Worm (Caenorhabditis elegans) whole organism, L4 larva: ENCODE results near the gene srx-7.

ENCODE experiments used
- F10B5.3 ChIP-seq: sonication (generic microtip); optimal IDR thresholded peaks from 2 replicates; lab custom pipeline; 2016; ENCODE audit warnings: mild to moderate bottlenecking, missing genetic modification characterization, missing compliant biosample characterization
- F44E2.7 ChIP-seq: fragments of 200-800 bp; sonication (Bioruptor generic); IDR thresholded peaks from 2 replicates; pipeline ENCODE4 v2.1.2; 2022; ENCODE audit warnings: missing genetic modification characterization, missing compliant biosample characterization
- F49E8.2 ChIP-seq: sonication (generic microtip); optimal IDR thresholded peaks from 2 replicates; lab custom pipeline; 2016; ENCODE audit warnings: missing compliant biosample characterization, mild to moderate bottlenecking, missing genetic modification characterization, borderline replicate concordance
- Y5F2A.4 ChIP-seq: fragments of 200-800 bp; sonication (Bioruptor generic); optimal IDR thresholded peaks from 2 replicates; lab custom pipeline; 2018; ENCODE audit warnings: mild to moderate bottlenecking, missing genetic modification characterization, missing compliant biosample characterization
- Y75B8A.6 ChIP-seq: fragments of 200-800 bp; sonication (Bioruptor generic); IDR thresholded peaks from 2 replicates; pipeline ENCODE4 v1.3.6; 2022; ENCODE audit warnings: missing genetic modification reagents, missing genetic modification characterization, missing compliant biosample characterization
- ZK337.2 ChIP-seq: fragments of 200-800 bp; sonication (Bioruptor generic); IDR thresholded peaks from 2 replicates; pipeline ENCODE4 v1.3.6; 2022; ENCODE audit warnings: missing genetic modification reagents, missing genetic modification characterization, missing compliant biosample characterization
- ZK546.5 ChIP-seq, 2 experiments: sonication (generic microtip); optimal IDR thresholded peaks; 2 replicates each; lab custom pipeline; 2017; ENCODE audit warnings: missing biosample characterization in 2 of 2, missing genetic modification characterization in 2 of 2
- aha-1 ChIP-seq: fragments of 150-350 bp; peaks from one replicate; lab custom pipeline; 2014; ENCODE audit warnings: missing biosample characterization, missing genetic modification characterization
- aly-2 ChIP-seq: sonication (generic microtip); optimal IDR thresholded peaks from 2 replicates; lab custom pipeline; 2018; ENCODE audit warnings: missing biosample characterization, missing genetic modification characterization
- attf-4 ChIP-seq: sonication (generic microtip); optimal IDR thresholded peaks from 3 replicates; lab custom pipeline; 2017; ENCODE audit warnings: missing biosample characterization, missing genetic modification characterization
- ceh-20 ChIP-seq: fragments of 200-800 bp; sonication (Bioruptor generic); IDR thresholded peaks from 2 replicates; pipeline ENCODE4 v1.3.6; 2022; ENCODE audit warnings: missing genetic modification reagents, missing genetic modification characterization, missing compliant biosample characterization
- ceh-28 ChIP-seq: fragments of 150-350 bp; optimal IDR thresholded peaks from 2 replicates; lab custom pipeline; 2014; ENCODE audit warnings: missing biosample characterization, missing genetic modification reagents, missing genetic modification characterization
- cey-2 ChIP-seq: sonication (generic microtip); optimal IDR thresholded peaks from 3 replicates; lab custom pipeline; 2017; ENCODE audit warnings: missing genetic modification characterization, mild to moderate bottlenecking, missing compliant biosample characterization, antibody characterized with exemption, borderline replicate concordance; ENCODE audit not compliant: insufficient read depth
- ctbp-1 ChIP-seq: fragments of 200-800 bp; sonication (Bioruptor generic); IDR thresholded peaks from 2 replicates; pipeline ENCODE4 v1.3.6; 2022; ENCODE audit warnings: missing genetic modification reagents, missing genetic modification characterization, missing compliant biosample characterization
- daf-12 ChIP-seq: fragments of 150-350 bp; optimal IDR thresholded peaks from 2 replicates; lab custom pipeline; 2014; ENCODE audit warnings: missing biosample characterization, missing genetic modification reagents, missing genetic modification characterization
- dpl-1 ChIP-seq: fragments of 150-350 bp; optimal IDR thresholded peaks from 2 replicates; lab custom pipeline; 2014; ENCODE audit warnings: missing biosample characterization, missing genetic modification reagents, missing genetic modification characterization
- duxl-1 ChIP-seq: sonication (generic microtip); optimal IDR thresholded peaks from 2 replicates; lab custom pipeline; 2016; ENCODE audit warnings: mild to moderate bottlenecking, missing genetic modification characterization, moderate library complexity, missing compliant biosample characterization; ENCODE audit not compliant: poor library complexity
- egl-27 ChIP-seq: sonication (generic microtip); optimal IDR thresholded peaks from 3 replicates; lab custom pipeline; 2017; ENCODE audit warnings: missing biosample characterization, missing genetic modification reagents, missing genetic modification characterization
- egl-43 ChIP-seq: fragments of 200-800 bp; sonication (Bioruptor generic); IDR thresholded peaks from 2 replicates; pipeline ENCODE4 v1.3.6; 2022; ENCODE audit warnings: missing genetic modification reagents, missing genetic modification characterization, missing compliant biosample characterization
- lin-15B ChIP-seq: fragments of 150-350 bp; sonication (generic microtip); optimal IDR thresholded peaks from 3 replicates; lab custom pipeline; 2014; ENCODE audit warnings: missing biosample characterization, missing genetic modification characterization
- lin-38 ChIP-seq: fragments of 200-800 bp; sonication (Bioruptor generic); IDR thresholded peaks from 2 replicates; pipeline ENCODE4 v1.3.6; 2022; ENCODE audit warnings: missing genetic modification reagents, missing genetic modification characterization, missing compliant biosample characterization
- nhr-102 ChIP-seq: sonication (generic microtip); optimal IDR thresholded peaks from 2 replicates; lab custom pipeline; 2016; ENCODE audit warnings: mild to moderate bottlenecking, missing genetic modification characterization, moderate library complexity, missing compliant biosample characterization
- nhr-111 ChIP-seq: fragments of 200-800 bp; sonication (Bioruptor generic); optimal IDR thresholded peaks from 2 replicates; lab custom pipeline; 2018; ENCODE audit warnings: mild to moderate bottlenecking, missing genetic modification characterization, missing compliant biosample characterization
- nhr-28 ChIP-seq: fragments of 150-350 bp; optimal IDR thresholded peaks from 2 replicates; lab custom pipeline; 2014; ENCODE audit warnings: missing biosample characterization, missing genetic modification characterization
- nhr-48 ChIP-seq: sonication (generic microtip); optimal IDR thresholded peaks from 2 replicates; lab custom pipeline; 2016; ENCODE audit warnings: mild to moderate bottlenecking, missing genetic modification characterization, missing compliant biosample characterization
- pha-4 ChIP-seq, 2 experiments: fragments of 150-350 bp in 1 of 2; fragments of 200-800 bp in 1 of 2; sonication (Bioruptor generic) in 1 of 2; IDR thresholded peaks in 1 of 2; optimal IDR thresholded peaks in 1 of 2; 2 replicates each; pipeline versions ENCODE4 v1.3.6 to Lab custom; 2014 to 2022; ENCODE audit warnings: missing genetic modification characterization in 2 of 2, missing genetic modification reagents in 2 of 2, missing biosample characterization in 1 of 2, missing compliant biosample characterization in 1 of 2
- php-3 ChIP-seq: fragments of 200-800 bp; sonication (Bioruptor generic); IDR thresholded peaks from 2 replicates; pipeline ENCODE4 v1.3.6; 2022; ENCODE audit warnings: missing genetic modification reagents, missing genetic modification characterization, missing compliant biosample characterization
- pqm-1 ChIP-seq: sonication (generic microtip); optimal IDR thresholded peaks from 2 replicates; lab custom pipeline; 2017; ENCODE audit warnings: missing biosample characterization, missing genetic modification characterization
- set-16 ChIP-seq: fragments of 200-800 bp; sonication (Bioruptor generic); IDR thresholded peaks from 2 replicates; pipeline ENCODE4 v1.3.6; 2022; ENCODE audit warnings: missing genetic modification reagents, missing genetic modification characterization, missing compliant biosample characterization
- snpc-1.2 ChIP-seq: fragments of 200-800 bp; sonication (Bioruptor generic); IDR thresholded peaks from 2 replicates; pipeline ENCODE4 v1.3.6; 2022; ENCODE audit warnings: missing genetic modification reagents, missing genetic modification characterization, missing compliant biosample characterization
- spr-3 ChIP-seq: fragments of 200-800 bp; sonication (Bioruptor generic); optimal IDR thresholded peaks from 2 replicates; lab custom pipeline; 2018; ENCODE audit warnings: mild to moderate bottlenecking, missing genetic modification characterization, missing compliant biosample characterization
- unc-62 ChIP-seq, 3 experiments: fragments of 150-350 bp in 1 of 3; sonication (generic microtip); optimal IDR thresholded peaks in 2 of 3; peaks in 1 of 3; 1 replicate in 1 of 3; 2 replicates in 2 of 3; lab custom pipeline; 2014 to 2017; ENCODE audit warnings: missing biosample characterization in 3 of 3, missing genetic modification characterization in 3 of 3, missing genetic modification reagents in 3 of 3, missing genotype in 1 of 3
- vab-7 ChIP-seq: fragments of 200-800 bp; sonication (Bioruptor generic); IDR thresholded peaks from 2 replicates; pipeline ENCODE4 v1.3.6; 2022; ENCODE audit warnings: missing genetic modification reagents, missing genetic modification characterization, missing compliant biosample characterization
- zag-1 ChIP-seq: fragments of 150-350 bp; optimal IDR thresholded peaks from 2 replicates; lab custom pipeline; 2014; ENCODE audit warnings: missing biosample characterization, missing genetic modification characterization
- zip-11 ChIP-seq: fragments of 200-800 bp; sonication (Bioruptor generic); IDR thresholded peaks from 2 replicates; pipeline ENCODE4 v1.3.6; 2022; ENCODE audit warnings: missing genetic modification characterization, missing compliant biosample characterization
- zip-2 ChIP-seq: fragments of 150-350 bp; optimal IDR thresholded peaks from 2 replicates; lab custom pipeline; 2014; ENCODE audit warnings: missing biosample characterization, missing genetic modification characterization
- ztf-11 ChIP-seq: fragments of 150-350 bp; optimal IDR thresholded peaks from 2 replicates; lab custom pipeline; 2014; ENCODE audit warnings: missing biosample characterization, missing genetic modification characterization

The srx-7 gene

ce11 chrV:598626-599025 is 38.6 kb downstream of the srx-7 start:
- TF ChIP-seq F49E8.2 (no peak), lin-15B (tag; lab: Kevin White, UChicago) (no peak), lin-38 (GFP tag; lab: Robert Waterston, UW) (no peak), nhr-28 (tag; lab: Kevin White, UChicago) (no peak), unc-62 (GFP tag; optimal IDR thresholded peaks at IDR 0.05 in 1 of 2; lab: Kevin White, UChicago) (peak in 1 of 2 experiments; percentile 92), unc-62 (tag; optimal IDR thresholded peaks at IDR 0.05; lab: Kevin White, UChicago) (no peak), aha-1 (tag; lab: Kevin White, UChicago) (peak; percentile 41), php-3 (GFP tag; lab: Robert Waterston, UW) (no peak)

ce11 chrV:599783-600182 is 39.8 kb downstream of the srx-7 start:
- no peak for TF ChIP-seq aly-2
- TF ChIP-seq aha-1 (tag; lab: Kevin White, UChicago) = peak; percentile 71
- TF ChIP-seq set-16 (GFP tag; lab: Robert Waterston, UW) = no peak
- TF ChIP-seq unc-62 (GFP tag; optimal IDR thresholded peaks at IDR 0.05 in 1 of 2; lab: Kevin White, UChicago) = peak in 1 of 2 experiments; percentile 84
- no peak for TF ChIP-seq unc-62 (tag; optimal IDR thresholded peaks at IDR 0.05; lab: Kevin White, UChicago)
- TF ChIP-seq, all 104 proteins: peak for 2

ce11 chrV:600231-600630 is 40.2 kb downstream of the srx-7 start, which contains the start of gene nhr-251:
nhr-251 (plus strand) TSS chrV:600531.
- TF ChIP-seq spr-3 (GFP tag; lab: Kevin White, UChicago) = no peak
- no peak for TF ChIP-seq nhr-111 (GFP tag; lab: Kevin White, UChicago)
- peak; percentile 64 for TF ChIP-seq aha-1 (tag; lab: Kevin White, UChicago)
- TF ChIP-seq Y5F2A.4 (GFP tag; lab: Kevin White, UChicago) = no peak
- TF ChIP-seq, all 104 proteins: peak for 1

- TF ChIP-seq pqm-1 = no peak
- TF ChIP-seq ztf-11 = no peak
- TF ChIP-seq duxl-1 (tag; lab: Kevin White, UChicago) = no peak
- TF ChIP-seq egl-27 (tag; lab: Kevin White, UChicago) = no peak
- TF ChIP-seq ZK337.2 (GFP tag; lab: Robert Waterston, UW) = no peak
- no peak for TF ChIP-seq vab-7 (GFP tag; lab: Robert Waterston, UW)
- no peak for TF ChIP-seq zip-2 (tag; lab: Kevin White, UChicago)
- no peak for TF ChIP-seq dpl-1 (GFP tag; lab: Kevin White, UChicago)
- TF ChIP-seq snpc-1.2 (GFP tag; lab: Robert Waterston, UW) = no peak
- TF ChIP-seq aly-2 = no peak
- no peak for TF ChIP-seq ceh-28
- no peak for TF ChIP-seq Y75B8A.6 (GFP tag; lab: Robert Waterston, UW)
- no peak for TF ChIP-seq nhr-102 (tag; lab: Kevin White, UChicago)
- no peak for TF ChIP-seq F44E2.7 (GFP tag; lab: Robert Waterston, UW)
Measured at ce11 chrV:604105-604504, 44.1 kb downstream of the srx-7 start, which contains the start of gene srlf-37. srlf-37 (minus strand) TSS chrV:604205.

ce11 chrV:608844-609243 is 48.8 kb downstream of the srx-7 start, which contains the start of gene srw-109:
srw-109 (minus strand) TSS chrV:608944.
- TF ChIP-seq zip-11 (GFP tag; lab: Robert Waterston, UW) = no peak
- no peak for TF ChIP-seq ceh-20
- no peak for TF ChIP-seq nhr-48 (tag; lab: Kevin White, UChicago)
- TF ChIP-seq attf-4 = no peak
- TF ChIP-seq F10B5.3 (tag; lab: Kevin White, UChicago) = no peak
- TF ChIP-seq egl-27 (tag; lab: Kevin White, UChicago) = no peak
- no peak for TF ChIP-seq daf-12 (tag; lab: Kevin White, UChicago)
- no peak for TF ChIP-seq egl-43 (GFP tag; lab: Robert Waterston, UW)
- no peak for TF ChIP-seq ZK546.5 (tag; optimal IDR thresholded peaks at IDR 0.05; lab: Kevin White, UChicago)
- no peak for TF ChIP-seq php-3 (GFP tag; lab: Robert Waterston, UW)
- TF ChIP-seq pha-4 (GFP tag; IDR thresholded peaks at IDR 0.05; lab: Robert Waterston, UW) = no peak
- no peak for TF ChIP-seq pha-4 (tag; optimal IDR thresholded peaks at IDR 0.05; lab: Kevin White, UChicago)
- TF ChIP-seq zag-1 (tag; lab: Kevin White, UChicago) = no peak
- TF ChIP-seq cey-2 = no peak
- no peak for TF ChIP-seq ctbp-1 (GFP tag; lab: Robert Waterston, UW)
- TF ChIP-seq, all 104 proteins: peak for 0
